Fruit fly (Drosophila melanogaster) ovary, adult (tissue): ENCODE measurements around the gene Vta1.

ENCODE experiments used
- CG17801 ChIP-seq: fragments of 200-800 bp; optimal IDR thresholded peaks from 2 replicates; lab custom pipeline; 2019; ENCODE audit warnings: missing biosample characterization, mild to moderate bottlenecking, missing genetic modification characterization, moderate library complexity; ENCODE audit not compliant: partially characterized antibody

Vta1 gene

dm6 chr3L:1652700-1653200 is at the start of gene Vta1, which contains the start of gene CG7970:
Gene Vta1, minus strand, starts transcription at chr3L:1652900.
Gene CG7970, plus strand, starts transcription at chr3L:1652750.
- TF ChIP-seq CG17801, result peak; percentile 57

dm6 chr3L:1694317-1694716 is 41.6 kb upstream of the Vta1 start, which contains the start of gene CG12011:
Gene CG12011, plus strand, starts transcription at chr3L:1694617.
- no peak for TF ChIP-seq CG17801

dm6 chr3L:1692859-1693258 is 40.2 kb upstream of the Vta1 start:
- no peak for TF ChIP-seq CG17801

- no peak for TF ChIP-seq CG17801
Observed at dm6 chr3L:1692122-1692786, 39.6 kb upstream of the Vta1 start.

dm6 chr3L:1690727-1691413 is 38.2 kb upstream of the Vta1 start:
- no peak for TF ChIP-seq CG17801

- no peak for TF ChIP-seq CG17801
Observed at dm6 chr3L:1688569-1688968, 35.9 kb upstream of the Vta1 start.

dm6 chr3L:1688161-1688560 is 35.5 kb upstream of the Vta1 start:
- TF ChIP-seq CG17801, result no peak

dm6 chr3L:1683091-1683490 is 30.4 kb upstream of the Vta1 start:
- no peak for TF ChIP-seq CG17801

- no peak for TF ChIP-seq CG17801
Observed at dm6 chr3L:1679394-1679793, 26.7 kb upstream of the Vta1 start.

dm6 chr3L:1676222-1676621 is 23.5 kb upstream of the Vta1 start:
- no peak for TF ChIP-seq CG17801

dm6 chr3L:1675242-1675641 is 22.5 kb upstream of the Vta1 start:
- no peak for TF ChIP-seq CG17801

dm6 chr3L:1674381-1674780 is 21.7 kb upstream of the Vta1 start, which contains the start of gene CG7991:
Gene CG7991, plus strand, starts transcription at chr3L:1674709.
- no peak for TF ChIP-seq CG17801

dm6 chr3L:1672627-1673026 is 19.9 kb upstream of the Vta1 start, which contains the start of gene CG13930:
Gene CG13930, minus strand, starts transcription at chr3L:1672727.
- TF ChIP-seq CG17801, result no peak

dm6 chr3L:1670008-1670407 is 17.3 kb upstream of the Vta1 start, which contains the start of gene RabX5:
Gene RabX5, minus strand, starts transcription at chr3L:1670108.
- no peak for TF ChIP-seq CG17801

- TF ChIP-seq CG17801, result peak; percentile 87
Observed at dm6 chr3L:1668504-1668903, 15.8 kb upstream of the Vta1 start, which contains the start of gene RpL23A. Gene RpL23A, minus strand, starts transcription at chr3L:1668654.

- no peak for TF ChIP-seq CG17801
Observed at dm6 chr3L:1667423-1667822, 14.7 kb upstream of the Vta1 start.

dm6 chr3L:1665544-1665943 is 12.8 kb upstream of the Vta1 start:
- no peak for TF ChIP-seq CG17801

- peak; percentile 15 for TF ChIP-seq CG17801
Observed at dm6 chr3L:1664876-1665275, 12.2 kb upstream of the Vta1 start, which contains the start of the genes Srrm234 and CG7974. Gene Srrm234, minus strand, starts transcription at chr3L:1665064. Gene CG7974, plus strand, starts transcription at chr3L:1665138.
